Fruit fly (Drosophila melanogaster) whole organism, embryonic: Measurements from ENCODE around the gene CG42259.

Source experiments
- Antp ChIP-seq: fragments of 200-800 bp; sonication (Bioruptor generic); optimal IDR thresholded peaks from 3 replicates; lab custom pipeline; 2016; ENCODE audit warnings: missing biosample characterization, missing genetic modification characterization
- B-H2 ChIP-seq: fragments of 200-800 bp; sonication (Bioruptor generic); optimal IDR thresholded peaks from 2 replicates; lab custom pipeline; 2018; ENCODE audit warnings: missing biosample characterization, mild to moderate bottlenecking, missing genetic modification characterization
- Bgb ChIP-seq: fragments of 200-800 bp; sonication (Bioruptor generic); IDR thresholded peaks from 2 replicates; pipeline ENCODE4 v1.3.6; 2022; ENCODE audit warnings: missing biosample characterization, missing genetic modification characterization; ENCODE audit not compliant: partially characterized antibody
- CG11456 ChIP-seq: fragments of 200-800 bp; sonication (Bioruptor generic); IDR thresholded peaks from 3 replicates; pipeline ENCODE4 v1.3.6; 2022; ENCODE audit warnings: missing biosample characterization, missing genetic modification characterization
- CG12744 ChIP-seq: fragments of 200-800 bp; sonication (Bioruptor generic); optimal IDR thresholded peaks from 2 replicates; lab custom pipeline; 2016; ENCODE audit warnings: missing biosample characterization, missing genetic modification characterization
- CG13424 ChIP-seq: fragments of 200-800 bp; sonication (Bioruptor generic); optimal IDR thresholded peaks from 2 replicates; lab custom pipeline; 2019; ENCODE audit warnings: missing biosample characterization, mild to moderate bottlenecking, missing genetic modification characterization, moderate library complexity
- CG1603 ChIP-seq: fragments of 200-800 bp; sonication (Bioruptor generic); optimal IDR thresholded peaks from 2 replicates; lab custom pipeline; 2019; ENCODE audit warnings: missing biosample characterization, mild to moderate bottlenecking, missing genetic modification characterization, moderate library complexity
- CG16863 ChIP-seq: fragments of 200-800 bp; sonication (Bioruptor generic); optimal IDR thresholded peaks from 3 replicates; lab custom pipeline; 2016; ENCODE audit warnings: missing biosample characterization, missing genetic modification characterization
- CG17186 ChIP-seq: fragments of 200-800 bp; sonication (Bioruptor generic); optimal IDR thresholded peaks from 3 replicates; lab custom pipeline; 2017; ENCODE audit warnings: missing biosample characterization, missing genetic modification reagents, missing genetic modification characterization
- CG17829 ChIP-seq: fragments of 200-800 bp; optimal IDR thresholded peaks from 2 replicates; lab custom pipeline; 2019; ENCODE audit warnings: missing biosample characterization, mild to moderate bottlenecking, missing genetic modification characterization, moderate library complexity
- CG18262 ChIP-seq: fragments of 200-800 bp; optimal IDR thresholded peaks from 3 replicates; lab custom pipeline; 2019; ENCODE audit warnings: missing biosample characterization, mild to moderate bottlenecking, missing genetic modification characterization, moderate library complexity
- CG3847 ChIP-seq: fragments of 200-800 bp; sonication (Bioruptor generic); IDR thresholded peaks from 2 replicates; pipeline ENCODE4 v1.3.6; 2022; ENCODE audit warnings: missing biosample characterization, missing genetic modification characterization
- CG3995 ChIP-seq: fragments of 200-800 bp; sonication (Bioruptor generic); optimal IDR thresholded peaks from 3 replicates; lab custom pipeline; 2016; ENCODE audit warnings: missing biosample characterization, missing genetic modification characterization
- CG6791 ChIP-seq: fragments of 200-800 bp; sonication (Bioruptor generic); IDR thresholded peaks from 3 replicates; pipeline ENCODE4 v1.3.6; 2022; ENCODE audit warnings: missing biosample characterization, missing genetic modification characterization; ENCODE audit not compliant: partially characterized antibody
- CG8290 ChIP-seq, 3 experiments: fragments of 200-800 bp; sonication (Bioruptor generic); optimal IDR thresholded peaks; 2 replicates each; lab custom pipeline; 2016 to 2019; ENCODE audit warnings: missing biosample characterization in 3 of 3, missing genetic modification characterization in 3 of 3, mild to moderate bottlenecking in 2 of 3, moderate library complexity in 1 of 3
- Camta ChIP-seq: fragments of 200-800 bp; sonication (Bioruptor generic); optimal IDR thresholded peaks from 2 replicates; lab custom pipeline; 2016; ENCODE audit warnings: missing biosample characterization, missing genetic modification characterization
- Dbx ChIP-seq: fragments of 200-800 bp; sonication (Bioruptor generic); IDR thresholded peaks from 3 replicates; pipeline ENCODE4 v1.3.6; 2022; ENCODE audit warnings: missing biosample characterization, missing genetic modification characterization
- E2f2 ChIP-seq: fragments of 200-800 bp; sonication (Bioruptor generic); IDR thresholded peaks from 2 replicates; pipeline ENCODE4 v1.3.6; 2022; ENCODE audit warnings: missing biosample characterization, missing genetic modification characterization
- H15 ChIP-seq: fragments of 200-800 bp; sonication (Bioruptor generic); IDR thresholded peaks from 3 replicates; pipeline ENCODE4 v1.3.6; 2022; ENCODE audit warnings: missing biosample characterization, missing genetic modification characterization
- Hsf ChIP-seq: fragments of 200-800 bp; sonication (Bioruptor generic); optimal IDR thresholded peaks from 3 replicates; lab custom pipeline; 2016; ENCODE audit warnings: missing biosample characterization, missing genetic modification characterization
- MBD-R2 ChIP-seq: fragments of 200-800 bp; sonication (Bioruptor generic); IDR thresholded peaks from 2 replicates; pipeline ENCODE4 v1.3.6; 2022; ENCODE audit warnings: missing biosample characterization, missing genetic modification characterization
- MESR4 ChIP-seq: fragments of 200-800 bp; sonication (Bioruptor generic); optimal IDR thresholded peaks from 2 replicates; lab custom pipeline; 2018; ENCODE audit warnings: missing biosample characterization, mild to moderate bottlenecking, missing genetic modification characterization, moderate library complexity
- Med ChIP-seq: fragments of 200-800 bp; sonication (Bioruptor generic); peaks from one replicate; lab custom pipeline; 2016; ENCODE audit warnings: missing biosample characterization, missing genetic modification characterization, mild to moderate bottlenecking, inconsistent platforms, moderate library complexity
- Myb ChIP-seq: fragments of 200-800 bp; sonication (Bioruptor generic); optimal IDR thresholded peaks from 2 replicates; lab custom pipeline; 2016; ENCODE audit warnings: missing biosample characterization, missing genetic modification characterization
- Pdp1 ChIP-seq, 2 experiments: fragments of 200-800 bp; sonication (Bioruptor generic); optimal IDR thresholded peaks; 3 replicates each; lab custom pipeline; 2016; ENCODE audit warnings: missing biosample characterization in 2 of 2, missing genetic modification characterization in 2 of 2, mild to moderate bottlenecking in 1 of 2, moderate library complexity in 1 of 2
- Xbp1 ChIP-seq: fragments of 200-800 bp; sonication (Bioruptor generic); optimal IDR thresholded peaks from 3 replicates; lab custom pipeline; 2016; ENCODE audit warnings: missing biosample characterization, mild to moderate bottlenecking, missing genetic modification characterization
- ato ChIP-seq: fragments of 200-800 bp; sonication (Bioruptor generic); IDR thresholded peaks from 2 replicates; pipeline ENCODE4 v1.3.6; 2022; ENCODE audit warnings: missing biosample characterization, missing genetic modification characterization; ENCODE audit not compliant: partially characterized antibody
- btn ChIP-seq: fragments of 200-800 bp; sonication (Bioruptor generic); optimal IDR thresholded peaks from 2 replicates; lab custom pipeline; 2016; ENCODE audit warnings: missing biosample characterization, missing genetic modification characterization
- chinmo ChIP-seq: fragments of 200-800 bp; sonication (Bioruptor generic); IDR thresholded peaks from 4 replicates; pipeline ENCODE4 v1.3.6; 2022; ENCODE audit warnings: missing biosample characterization, missing genetic modification characterization; ENCODE audit not compliant: partially characterized antibody
- chm ChIP-seq: fragments of 200-800 bp; sonication (Bioruptor generic); IDR thresholded peaks from 2 replicates; pipeline ENCODE4 v1.3.6; 2022; ENCODE audit warnings: missing biosample characterization, missing genetic modification characterization
- gfzf ChIP-seq: fragments of 200-800 bp; sonication (Bioruptor generic); optimal IDR thresholded peaks from 2 replicates; lab custom pipeline; 2016; ENCODE audit warnings: missing biosample characterization, mild to moderate bottlenecking, missing genetic modification characterization, moderate library complexity
- grau ChIP-seq: fragments of 200-800 bp; optimal IDR thresholded peaks from 3 replicates; lab custom pipeline; 2019; ENCODE audit warnings: missing biosample characterization, mild to moderate bottlenecking, missing genetic modification characterization, moderate library complexity
- hbn ChIP-seq: fragments of 200-800 bp; sonication (Bioruptor generic); IDR thresholded peaks from 2 replicates; pipeline ENCODE4 v1.3.6; 2022; ENCODE audit warnings: missing biosample characterization, missing genetic modification characterization; ENCODE audit not compliant: partially characterized antibody
- her ChIP-seq: fragments of 200-800 bp; sonication (Bioruptor generic); optimal IDR thresholded peaks from 2 replicates; lab custom pipeline; 2016; ENCODE audit warnings: missing biosample characterization, missing genetic modification characterization
- inv ChIP-seq: fragments of 200-800 bp; sonication (Bioruptor generic); IDR thresholded peaks from 2 replicates; pipeline ENCODE4 v1.3.6; 2022; ENCODE audit warnings: missing biosample characterization, missing genetic modification characterization; ENCODE audit not compliant: partially characterized antibody
- knrl ChIP-seq: fragments of 200-800 bp; sonication (Bioruptor generic); IDR thresholded peaks from 3 replicates; pipeline ENCODE4 v1.3.6; 2022; ENCODE audit warnings: missing biosample characterization, missing genetic modification characterization; ENCODE audit not compliant: partially characterized antibody
- lilli ChIP-seq: fragments of 200-800 bp; sonication (Bioruptor generic); optimal IDR thresholded peaks from 3 replicates; lab custom pipeline; 2016; ENCODE audit warnings: missing biosample characterization, missing genetic modification characterization
- mld ChIP-seq: fragments of 200-800 bp; sonication (Bioruptor generic); IDR thresholded peaks from 3 replicates; pipeline ENCODE4 v1.3.6; 2022; ENCODE audit warnings: missing biosample characterization, missing genetic modification characterization; ENCODE audit not compliant: partially characterized antibody
- nerfin-2 ChIP-seq: fragments of 200-800 bp; sonication (Bioruptor generic); IDR thresholded peaks from 2 replicates; pipeline ENCODE4 v1.3.6; 2022; ENCODE audit warnings: missing biosample characterization, missing genetic modification characterization; ENCODE audit not compliant: partially characterized antibody
- pb ChIP-seq: fragments of 200-800 bp; sonication (Bioruptor generic); optimal IDR thresholded peaks from 3 replicates; lab custom pipeline; 2016; ENCODE audit warnings: missing biosample characterization, missing genetic modification characterization
- pnt ChIP-seq: fragments of 200-800 bp; sonication (Bioruptor generic); optimal IDR thresholded peaks from 3 replicates; lab custom pipeline; 2016; ENCODE audit warnings: missing biosample characterization, missing genetic modification characterization
- row ChIP-seq: fragments of 200-800 bp; sonication (Bioruptor generic); IDR thresholded peaks from 3 replicates; pipeline ENCODE4 v1.3.6; 2022; ENCODE audit warnings: missing biosample characterization, missing genetic modification characterization
- sna ChIP-seq: fragments of 200-800 bp; sonication (Bioruptor generic); IDR thresholded peaks from 2 replicates; pipeline ENCODE4 v1.3.6; 2022; ENCODE audit warnings: missing biosample characterization, missing genetic modification characterization; ENCODE audit not compliant: partially characterized antibody
- sob ChIP-seq: fragments of 200-800 bp; sonication (Bioruptor generic); IDR thresholded peaks from 2 replicates; pipeline ENCODE4 v1.3.6; 2022; ENCODE audit warnings: missing biosample characterization, missing genetic modification characterization
- tin ChIP-seq: fragments of 200-800 bp; sonication (Bioruptor generic); optimal IDR thresholded peaks from 3 replicates; lab custom pipeline; 2016; ENCODE audit warnings: missing biosample characterization, missing genetic modification characterization
- tna ChIP-seq: fragments of 200-800 bp; sonication (Bioruptor generic); IDR thresholded peaks from 2 replicates; pipeline ENCODE4 v1.3.6; 2022; ENCODE audit warnings: missing biosample characterization, missing genetic modification characterization; ENCODE audit not compliant: partially characterized antibody
- unc-4 ChIP-seq: fragments of 200-800 bp; sonication (Bioruptor generic); IDR thresholded peaks from 2 replicates; pipeline ENCODE4 v1.3.6; 2022; ENCODE audit warnings: missing biosample characterization, missing genetic modification characterization; ENCODE audit not compliant: partially characterized antibody
- vfl ChIP-seq: fragments of 200-800 bp; sonication (Bioruptor generic); optimal IDR thresholded peaks from 2 replicates; lab custom pipeline; 2016; ENCODE audit warnings: missing biosample characterization, missing genetic modification characterization
- wor ChIP-seq: fragments of 200-800 bp; sonication (Bioruptor generic); IDR thresholded peaks from 2 replicates; pipeline ENCODE4 v1.3.6; 2022; ENCODE audit warnings: missing biosample characterization, missing genetic modification characterization

Gene CG42259

DNA sequence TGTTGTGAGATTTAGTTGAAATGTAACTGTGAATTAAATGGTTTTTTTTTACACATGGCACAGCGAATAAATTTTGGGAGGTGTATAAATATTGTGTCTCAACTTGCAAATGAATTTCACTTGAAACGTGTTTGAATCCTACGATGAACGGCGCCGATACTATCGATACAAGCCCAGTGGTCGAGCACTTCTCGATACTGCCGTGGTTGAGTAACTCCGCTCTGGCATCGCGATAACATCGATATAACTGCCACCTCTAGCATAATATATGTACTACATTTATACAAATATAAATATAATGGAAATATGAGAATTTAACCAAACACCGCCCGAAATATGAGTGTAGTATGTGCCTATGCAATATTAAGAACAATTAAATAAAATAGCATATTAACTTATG lies 13.0 kb upstream of the CG42259 start (continued):
- TF ChIP-seq CG13424 (tag; lab: Kevin White, UChicago) (peak; percentile 8), Pdp1 (GFP tag; optimal IDR thresholded peaks at IDR 0.05; lab: Kevin White, UChicago) (peak; percentile 20 to 60), B-H2 (GFP tag; lab: Kevin White, UChicago) (peak; percentile 41), CG16863 (GFP tag; lab: Kevin White, UChicago) (peak; percentile 86), her (peak; percentile 18), mld (GFP tag; lab: Robert Waterston, UW) (peak; percentile 99), CG8290 (GFP tag; optimal IDR thresholded peaks at IDR 0.05; lab: Kevin White, UChicago) (no peak), CG8290 (tag; optimal IDR thresholded peaks at IDR 0.05; lab: Kevin White, UChicago) (peak in 1 of 2 experiments; percentile 65), E2f2 (GFP tag; lab: Robert Waterston, UW) (peak; percentile 94), unc-4 (peak; percentile 96), hbn (GFP tag; lab: Robert Waterston, UW) (peak; percentile 99), CG3847 (GFP tag; lab: Robert Waterston, UW) (peak; percentile 59; the same call in 1 of the 2 replicates), sob (GFP tag; lab: Robert Waterston, UW) (peak; percentile 44; the same call in 1 of the 2 replicates), btn (no peak), ato (GFP tag; lab: Robert Waterston, UW) (peak; percentile 97), Bgb (peak; percentile 99), Antp (GFP tag; lab: Kevin White, UChicago) (peak; percentile 9), CG17829 (tag; lab: Kevin White, UChicago) (peak; percentile 25), CG6791 (GFP tag; lab: Robert Waterston, UW) (peak; percentile 99), tna (GFP tag; lab: Robert Waterston, UW) (peak; percentile 97), vfl (GFP tag; lab: Kevin White, UChicago) (peak; percentile 3), CG18262 (tag; lab: Kevin White, UChicago) (no peak), grau (tag; lab: Kevin White, UChicago) (peak; percentile 9), Med (GFP tag; lab: Kevin White, UChicago) (peak; percentile 90), tin (peak; percentile 18), CG12744 (GFP tag; lab: Kevin White, UChicago) (no peak), H15 (GFP tag; lab: Robert Waterston, UW) (peak; percentile 34; the same call in 1 of the 3 replicates), lilli (GFP tag; lab: Kevin White, UChicago) (peak; percentile 41), Camta (GFP tag; lab: Kevin White, UChicago) (no peak), Hsf (GFP tag; lab: Kevin White, UChicago) (peak; percentile 16), MESR4 (GFP tag; lab: Kevin White, UChicago) (peak; percentile 31), Myb (GFP tag; lab: Kevin White, UChicago) (peak; percentile 16), sna (GFP tag; lab: Robert Waterston, UW) (peak; percentile 94), CG1603 (tag; lab: Kevin White, UChicago) (peak; percentile 76), inv (peak; percentile 97), pnt (GFP tag; lab: Kevin White, UChicago) (no peak), pb (no peak), wor (GFP tag; lab: Robert Waterston, UW) (no peak), Dbx (GFP tag; lab: Robert Waterston, UW) (peak; percentile 59; the same call in 2 of the 3 replicates), knrl (GFP tag; lab: Robert Waterston, UW) (peak; percentile 98), CG17186 (GFP tag; lab: Kevin White, UChicago) (peak; percentile 44), chinmo (GFP tag; lab: Robert Waterston, UW) (peak; percentile 99), CG11456 (GFP tag; lab: Robert Waterston, UW) (peak; percentile 63; the same call in 2 of the 3 replicates), Xbp1 (GFP tag; lab: Kevin White, UChicago) (peak; percentile 30), chm (peak; percentile 35; the same call in 1 of the 2 replicates), nerfin-2 (GFP tag; lab: Robert Waterston, UW) (peak; percentile 97), gfzf (GFP tag; lab: Kevin White, UChicago) (peak; percentile 42), row (peak; percentile 72), CG3995 (GFP tag; lab: Kevin White, UChicago) (peak; percentile 48), MBD-R2 (GFP tag; lab: Robert Waterston, UW) (peak; percentile 72)
